Fruit fly (Drosophila melanogaster) whole organism, embryonic: ENCODE results near the gene CG42716.

ENCODE experiments used
- Bdp1 ChIP-seq: fragments of 200-800 bp; sonication (Bioruptor generic); optimal IDR thresholded peaks from 3 replicates; lab custom pipeline; 2016; ENCODE audit warnings: missing biosample characterization, missing genetic modification characterization
- C15 ChIP-seq: fragments of 200-800 bp; sonication (Bioruptor generic); IDR thresholded peaks from 3 replicates; pipeline ENCODE4 v1.3.6; 2022; ENCODE audit warnings: missing biosample characterization, missing genetic modification characterization
- CG10462 ChIP-seq: fragments of 200-800 bp; sonication (Bioruptor generic); optimal IDR thresholded peaks from 2 replicates; lab custom pipeline; 2016; ENCODE audit warnings: missing biosample characterization, missing genetic modification characterization
- CG11456 ChIP-seq: fragments of 200-800 bp; sonication (Bioruptor generic); IDR thresholded peaks from 3 replicates; pipeline ENCODE4 v1.3.6; 2022; ENCODE audit warnings: missing biosample characterization, missing genetic modification characterization
- CG12391 ChIP-seq: fragments of 200-800 bp; sonication (Bioruptor generic); optimal IDR thresholded peaks from 3 replicates; lab custom pipeline; 2018; ENCODE audit warnings: missing biosample characterization, mild to moderate bottlenecking, missing genetic modification characterization, moderate library complexity
- CG13287 ChIP-seq: fragments of 200-800 bp; sonication (Bioruptor generic); IDR thresholded peaks from 2 replicates; pipeline ENCODE4 v1.3.6; 2022; ENCODE audit warnings: missing biosample characterization, missing genetic modification characterization; ENCODE audit not compliant: partially characterized antibody
- CG15269 ChIP-seq: fragments of 200-800 bp; sonication (Bioruptor generic); optimal IDR thresholded peaks from 2 replicates; lab custom pipeline; 2018; ENCODE audit warnings: missing biosample characterization, mild to moderate bottlenecking, missing genetic modification characterization, moderate library complexity
- CG1647 ChIP-seq: fragments of 200-800 bp; sonication (Bioruptor generic); optimal IDR thresholded peaks from 3 replicates; lab custom pipeline; 2016; ENCODE audit warnings: missing biosample characterization, missing genetic modification characterization
- CG16813 ChIP-seq: fragments of 200-800 bp; sonication (Bioruptor generic); IDR thresholded peaks from 3 replicates; pipeline ENCODE4 v1.3.6; 2022; ENCODE audit warnings: missing biosample characterization, missing genetic modification characterization; ENCODE audit not compliant: partially characterized antibody
- CG34224 ChIP-seq: fragments of 200-800 bp; sonication (Bioruptor generic); IDR thresholded peaks from 3 replicates; pipeline ENCODE4 v1.3.6; 2022; ENCODE audit warnings: missing biosample characterization, missing genetic modification characterization; ENCODE audit not compliant: partially characterized antibody
- CG34422 ChIP-seq: fragments of 200-800 bp; sonication (Bioruptor generic); IDR thresholded peaks from 3 replicates; pipeline ENCODE4 v1.3.6; 2022; ENCODE audit warnings: missing biosample characterization, missing genetic modification characterization
- CG5953 ChIP-seq: fragments of 200-800 bp; sonication (Bioruptor generic); IDR thresholded peaks from 2 replicates; pipeline ENCODE4 v1.3.6; 2022; ENCODE audit warnings: missing biosample characterization, missing genetic modification characterization
- CG7357 ChIP-seq: fragments of 200-800 bp; sonication (Bioruptor generic); IDR thresholded peaks from 3 replicates; pipeline ENCODE4 v1.3.6; 2022; ENCODE audit warnings: missing biosample characterization, missing genetic modification characterization
- CG9797 ChIP-seq: fragments of 200-800 bp; sonication (Bioruptor generic); optimal IDR thresholded peaks from 3 replicates; lab custom pipeline; 2018; ENCODE audit warnings: missing biosample characterization, mild to moderate bottlenecking, missing genetic modification characterization
- CHES-1-like ChIP-seq: fragments of 200-800 bp; sonication (Bioruptor generic); optimal IDR thresholded peaks from 2 replicates; lab custom pipeline; 2016; ENCODE audit warnings: missing biosample characterization, missing genetic modification characterization
- D ChIP-seq, 2 experiments: fragments of 200-800 bp in 1 of 2; fragments of >200 bp in 1 of 2; sonication (Bioruptor generic) in 1 of 2; optimal IDR thresholded peaks; 2 replicates in 1 of 2; 3 replicates in 1 of 2; lab custom pipeline; 2017; ENCODE audit warnings: mild to moderate bottlenecking in 1 of 2, missing biosample characterization in 1 of 2, missing genetic modification characterization in 1 of 2, missing genetic modification reagents in 1 of 2
- Dref ChIP-seq: fragments of 200-800 bp; sonication (Bioruptor generic); IDR thresholded peaks from 2 replicates; pipeline ENCODE4 v1.3.6; 2022; ENCODE audit warnings: missing biosample characterization, missing genetic modification characterization
- Ets97D ChIP-seq: fragments of 200-800 bp; sonication (Bioruptor generic); optimal IDR thresholded peaks from 3 replicates; lab custom pipeline; 2016; ENCODE audit warnings: missing biosample characterization, missing genetic modification characterization
- Fer3 ChIP-seq: fragments of 200-800 bp; sonication (Bioruptor generic); optimal IDR thresholded peaks from 2 replicates; lab custom pipeline; 2018; ENCODE audit warnings: missing biosample characterization, mild to moderate bottlenecking, missing genetic modification characterization, moderate library complexity
- Gsc ChIP-seq: fragments of 200-800 bp; sonication (Bioruptor generic); IDR thresholded peaks from 2 replicates; pipeline ENCODE4 v1.3.6; 2022; ENCODE audit warnings: missing biosample characterization, missing genetic modification characterization
- Hey ChIP-seq: fragments of 200-800 bp; sonication (Bioruptor generic); optimal IDR thresholded peaks from 3 replicates; lab custom pipeline; 2018; ENCODE audit warnings: missing biosample characterization, mild to moderate bottlenecking, missing genetic modification characterization
- Hr39 ChIP-seq: fragments of >200 bp; optimal IDR thresholded peaks from 2 replicates; lab custom pipeline; 2017
- MESR4 ChIP-seq: fragments of 200-800 bp; sonication (Bioruptor generic); optimal IDR thresholded peaks from 2 replicates; lab custom pipeline; 2018; ENCODE audit warnings: missing biosample characterization, mild to moderate bottlenecking, missing genetic modification characterization, moderate library complexity
- Myb ChIP-seq: fragments of 200-800 bp; sonication (Bioruptor generic); optimal IDR thresholded peaks from 2 replicates; lab custom pipeline; 2016; ENCODE audit warnings: missing biosample characterization, missing genetic modification characterization
- Nf-YB ChIP-seq: fragments of 200-800 bp; sonication (Bioruptor generic); optimal IDR thresholded peaks from 3 replicates; lab custom pipeline; 2019; ENCODE audit warnings: missing biosample characterization, mild to moderate bottlenecking, missing genetic modification characterization, moderate library complexity
- Side ChIP-seq: fragments of 200-800 bp; sonication (Bioruptor generic); optimal IDR thresholded peaks from 2 replicates; lab custom pipeline; 2016; ENCODE audit warnings: missing biosample characterization, missing genetic modification characterization
- Sox100B ChIP-seq: fragments of 200-800 bp; sonication (Bioruptor generic); optimal IDR thresholded peaks from 3 replicates; lab custom pipeline; 2018; ENCODE audit warnings: missing biosample characterization, mild to moderate bottlenecking, missing genetic modification characterization
- Spps ChIP-seq: fragments of 200-800 bp; sonication (Bioruptor generic); optimal IDR thresholded peaks from 2 replicates; lab custom pipeline; 2018; ENCODE audit warnings: missing biosample characterization, mild to moderate bottlenecking, missing genetic modification characterization
- Stat92E ChIP-seq, 3 experiments: fragments of >200 bp in 2 of 3; fragments of 200-800 bp in 1 of 3; sonication (Bioruptor generic) in 1 of 3; optimal IDR thresholded peaks; 2 replicates each; lab custom pipeline; 2017 to 2019; ENCODE audit warnings: missing biosample characterization in 3 of 3, missing genetic modification characterization in 3 of 3, mild to moderate bottlenecking in 1 of 3, moderate library complexity in 1 of 3
- Xrp1 ChIP-seq: fragments of 200-800 bp; sonication (Bioruptor generic); IDR thresholded peaks from 2 replicates; pipeline ENCODE4 v1.3.6; 2022; ENCODE audit warnings: missing biosample characterization, missing genetic modification characterization
- bigmax ChIP-seq: fragments of 200-800 bp; sonication (Bioruptor generic); optimal IDR thresholded peaks from 2 replicates; lab custom pipeline; 2018; ENCODE audit warnings: missing biosample characterization, mild to moderate bottlenecking, missing genetic modification characterization
- cato ChIP-seq: fragments of 200-800 bp; sonication (Bioruptor generic); optimal IDR thresholded peaks from 2 replicates; lab custom pipeline; 2016; ENCODE audit warnings: missing biosample characterization, missing genetic modification characterization, borderline replicate concordance
- cg ChIP-seq: fragments of 200-800 bp; sonication (Bioruptor generic); optimal IDR thresholded peaks from 3 replicates; lab custom pipeline; 2019; ENCODE audit warnings: missing biosample characterization, mild to moderate bottlenecking, missing genetic modification characterization, moderate library complexity
- chinmo ChIP-seq: fragments of 200-800 bp; sonication (Bioruptor generic); IDR thresholded peaks from 4 replicates; pipeline ENCODE4 v1.3.6; 2022; ENCODE audit warnings: missing biosample characterization, missing genetic modification characterization; ENCODE audit not compliant: partially characterized antibody
- cwo ChIP-seq: fragments of 200-800 bp; sonication (Bioruptor generic); optimal IDR thresholded peaks from 3 replicates; lab custom pipeline; 2017; ENCODE audit warnings: missing biosample characterization, missing genetic modification characterization, mild to moderate bottlenecking, moderate library complexity, missing genetic modification reagents
- danr ChIP-seq: fragments of 200-800 bp; sonication (Bioruptor generic); IDR thresholded peaks from 2 replicates; pipeline ENCODE4 v1.3.6; 2022; ENCODE audit warnings: missing biosample characterization, missing genetic modification characterization
- dpn ChIP-seq, 2 experiments: fragments of 200-800 bp; sonication (Bioruptor generic); optimal IDR thresholded peaks; 3 replicates each; lab custom pipeline; 2016; ENCODE audit warnings: missing biosample characterization in 2 of 2, missing genetic modification characterization in 2 of 2
- fu2 ChIP-seq: fragments of 200-800 bp; sonication (Bioruptor generic); optimal IDR thresholded peaks from 2 replicates; lab custom pipeline; 2016; ENCODE audit warnings: missing biosample characterization, missing genetic modification characterization
- gsb-n ChIP-seq: fragments of 200-800 bp; sonication (Bioruptor generic); optimal IDR thresholded peaks from 3 replicates; lab custom pipeline; 2018; ENCODE audit warnings: missing biosample characterization, mild to moderate bottlenecking, missing genetic modification characterization
- jumu ChIP-seq: fragments of 200-800 bp; sonication (Bioruptor generic); optimal IDR thresholded peaks from 3 replicates; lab custom pipeline; 2016; ENCODE audit warnings: missing biosample characterization, missing genetic modification characterization
- kni ChIP-seq: fragments of 200-800 bp; sonication (Bioruptor generic); optimal IDR thresholded peaks from 3 replicates; lab custom pipeline; 2017; ENCODE audit warnings: mild to moderate bottlenecking, missing biosample characterization, missing genetic modification reagents, missing genetic modification characterization
- mam ChIP-seq: fragments of 200-800 bp; sonication (Bioruptor generic); optimal IDR thresholded peaks from 3 replicates; lab custom pipeline; 2016; ENCODE audit warnings: missing biosample characterization, missing genetic modification characterization
- nom ChIP-seq: fragments of 200-800 bp; sonication (Bioruptor generic); optimal IDR thresholded peaks from 2 replicates; lab custom pipeline; 2017; ENCODE audit warnings: missing biosample characterization, missing genetic modification characterization, mild to moderate bottlenecking, moderate library complexity, missing genetic modification reagents
- phol ChIP-seq: fragments of 200-800 bp; sonication (Bioruptor generic); optimal IDR thresholded peaks from 3 replicates; lab custom pipeline; 2018; ENCODE audit warnings: missing biosample characterization, mild to moderate bottlenecking, missing genetic modification characterization, moderate library complexity
- pita ChIP-seq: fragments of 200-800 bp; sonication (Bioruptor generic); optimal IDR thresholded peaks from 2 replicates; lab custom pipeline; 2017; ENCODE audit warnings: missing biosample characterization, mild to moderate bottlenecking, missing genetic modification characterization
- sisA ChIP-seq: fragments of 200-800 bp; sonication (Bioruptor generic); IDR thresholded peaks from 2 replicates; pipeline ENCODE4 v1.3.6; 2022; ENCODE audit warnings: missing biosample characterization, missing genetic modification characterization
- sob ChIP-seq: fragments of 200-800 bp; sonication (Bioruptor generic); IDR thresholded peaks from 2 replicates; pipeline ENCODE4 v1.3.6; 2022; ENCODE audit warnings: missing biosample characterization, missing genetic modification characterization
- trh ChIP-seq: fragments of 200-800 bp; sonication (Bioruptor generic); optimal IDR thresholded peaks from 2 replicates; lab custom pipeline; 2016; ENCODE audit warnings: missing biosample characterization, missing genetic modification characterization
- wor ChIP-seq: fragments of 200-800 bp; sonication (Bioruptor generic); IDR thresholded peaks from 2 replicates; pipeline ENCODE4 v1.3.6; 2022; ENCODE audit warnings: missing biosample characterization, missing genetic modification characterization
- z ChIP-seq: fragments of 200-800 bp; sonication (Bioruptor generic); IDR thresholded peaks from 3 replicates; pipeline ENCODE4 v1.3.6; 2022; ENCODE audit warnings: missing biosample characterization, missing genetic modification characterization

Gene CG42716

dm6 chr3L:16048086-16048485 lies 14.5 kb downstream of the CG42716 start (continued):
- TF ChIP-seq Bdp1 (peak; percentile 4), danr (GFP tag; lab: Robert Waterston, UW) (peak; percentile 9; the same call in 1 of the 2 replicates), CHES-1-like (GFP tag; lab: Kevin White, UChicago) (peak; percentile 40), mam (GFP tag; lab: Kevin White, UChicago) (peak; percentile 19), CG1647 (GFP tag; lab: Kevin White, UChicago) (no peak), fu2 (GFP tag; lab: Kevin White, UChicago) (peak; percentile 18), Spps (tag; lab: Kevin White, UChicago) (no peak), jumu (GFP tag; lab: Kevin White, UChicago) (no peak), sisA (GFP tag; lab: Robert Waterston, UW) (no peak), Nf-YB (no peak), z (GFP tag; lab: Robert Waterston, UW) (no peak), cato (GFP tag; lab: Kevin White, UChicago) (no peak), cwo (peak; percentile 18), dpn (GFP tag; optimal IDR thresholded peaks at IDR 0.05; lab: Kevin White, UChicago) (peak; percentile 32 to 65), sob (GFP tag; lab: Robert Waterston, UW) (peak; percentile 66), Fer3 (peak; percentile 55), Dref (GFP tag; lab: Robert Waterston, UW) (no peak), Gsc (no peak), Stat92E (GFP tag; optimal IDR thresholded peaks at IDR 0.05; lab: Kevin White, UChicago) (no peak), CG34224 (GFP tag; lab: Robert Waterston, UW) (no peak), pita (GFP tag; lab: Kevin White, UChicago) (no peak), nom (GFP tag; lab: Kevin White, UChicago) (peak; percentile 61), CG10462 (no peak), D (optimal IDR thresholded peaks at IDR 0.05; lab: Kevin White, UChicago) (no peak), D (GFP tag; optimal IDR thresholded peaks at IDR 0.05; lab: Kevin White, UChicago) (no peak), wor (GFP tag; lab: Robert Waterston, UW) (no peak), phol (tag; lab: Kevin White, UChicago) (no peak), CG34422 (GFP tag; lab: Robert Waterston, UW) (no peak), Hey (tag; lab: Kevin White, UChicago) (no peak), CG11456 (0 out of 3 replicates have a peak, but pooled peaks have one; percentile 63), CG16813 (GFP tag; lab: Robert Waterston, UW) (no peak), kni (GFP tag; lab: Kevin White, UChicago) (no peak), Sox100B (GFP tag; lab: Kevin White, UChicago) (no peak), bigmax (GFP tag; lab: Kevin White, UChicago) (no peak), C15 (0 out of 3 replicates have a peak, but pooled peaks have one; percentile 22), CG5953 (GFP tag; lab: Robert Waterston, UW) (no peak), Ets97D (GFP tag; lab: Kevin White, UChicago) (no peak), CG15269 (tag; lab: Kevin White, UChicago) (peak; percentile 69), Side (GFP tag; lab: Kevin White, UChicago) (peak; percentile 1), CG12391 (tag; lab: Kevin White, UChicago) (peak; percentile 27), MESR4 (GFP tag; lab: Kevin White, UChicago) (no peak), Myb (GFP tag; lab: Kevin White, UChicago) (peak; percentile 25), trh (GFP tag; lab: Kevin White, UChicago) (no peak), CG7357 (GFP tag; lab: Robert Waterston, UW) (peak; percentile 34; the same call in 1 of the 3 replicates), Xrp1 (GFP tag; lab: Robert Waterston, UW) (peak; percentile 60), chinmo (GFP tag; lab: Robert Waterston, UW) (no peak), gsb-n (tag; lab: Kevin White, UChicago) (no peak), Hr39 (lab: Kevin White, UChicago) (no peak), CG9797 (GFP tag; lab: Kevin White, UChicago) (no peak), cg (GFP tag; lab: Kevin White, UChicago) (no peak), CG13287 (GFP tag; lab: Robert Waterston, UW) (no peak)
